Fruit fly (Drosophila melanogaster): ENCODE results near the gene CG6845.

DNA sequence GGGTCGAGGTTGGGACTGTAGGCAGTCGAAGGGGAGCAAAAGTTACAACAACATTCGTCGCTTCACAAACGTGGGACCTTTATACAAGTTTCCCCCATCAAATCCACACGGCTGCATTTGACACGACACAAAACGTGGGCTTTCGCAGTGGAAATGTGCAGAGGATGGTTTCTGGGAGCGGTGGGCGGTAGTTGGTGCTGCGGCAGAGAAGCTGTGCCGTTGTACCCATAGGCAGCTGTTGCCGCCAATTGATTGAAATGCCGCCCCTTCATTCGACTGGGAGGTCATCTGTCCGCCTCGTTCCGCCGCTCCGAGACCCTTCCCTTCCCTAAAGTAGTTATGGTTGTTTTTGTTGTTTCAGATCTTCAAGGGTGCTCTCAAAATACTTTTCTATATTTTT lies 37.2 kb upstream of the CG6845 start:
- TF ChIP-seq CG8478 (optimal IDR thresholded peaks at IDR 0.05) (no peak), Dll (optimal IDR thresholded peaks at IDR 0.05) (no peak), usp (GFP tag; optimal IDR thresholded peaks at IDR 0.05) (no peak), pan (optimal IDR thresholded peaks at IDR 0.05) (no peak), EcR (GFP tag; optimal IDR thresholded peaks at IDR 0.05) (no peak), psq (optimal IDR thresholded peaks at IDR 0.05) (no peak)

Measured in whole organism.